Worm (Caenorhabditis elegans) whole organism, L4/young adult: ENCODE data around the gene str-217.

ENCODE experiments used
- W03F9.2 ChIP-seq: fragments of 150-350 bp; optimal IDR thresholded peaks from 2 replicates; lab custom pipeline; 2014; ENCODE audit warnings: missing biosample characterization, missing genetic modification characterization
- dao-5 ChIP-seq: sonication (generic microtip); optimal IDR thresholded peaks from 2 replicates; lab custom pipeline; 2016; ENCODE audit warnings: missing genotype, missing genetic modification characterization, moderate library complexity, missing compliant biosample characterization
- him-1 ChIP-seq: sonication (generic microtip); optimal IDR thresholded peaks from 2 replicates; lab custom pipeline; 2016; ENCODE audit warnings: missing genotype, missing genetic modification reagents, missing genetic modification characterization, missing compliant biosample characterization

The str-217 gene

ce11 chrV:17009342-17010064 lies 9.4 kb upstream of the str-217 start, which contains the start of the genes clc-12 and clec-240:
Gene clc-12 (minus strand): TSS chrV:17009388.
Gene clec-240 (plus strand): TSS chrV:17010014.
- no peak for TF ChIP-seq dao-5
- TF ChIP-seq W03F9.2 (tag; lab: Kevin White, UChicago), result no peak
- no peak for TF ChIP-seq him-1

ce11 chrV:17008302-17008701 lies 8.2 kb upstream of the str-217 start, which contains the start of gene sri-69:
Gene sri-69 (minus strand): TSS chrV:17008402.
- TF ChIP-seq him-1 (no peak), dao-5 (no peak), W03F9.2 (tag; lab: Kevin White, UChicago) (no peak)

- no peak for TF ChIP-seq him-1
- TF ChIP-seq dao-5, result no peak
- TF ChIP-seq W03F9.2 (tag; lab: Kevin White, UChicago), result no peak
Measured at ce11 chrV:17005189-17005588, 5.1 kb upstream of the str-217 start, which contains the start of gene srh-131. Gene srh-131 (plus strand): TSS chrV:17005489.

- no peak for TF ChIP-seq W03F9.2 (tag; lab: Kevin White, UChicago)
- TF ChIP-seq him-1, result no peak
- no peak for TF ChIP-seq dao-5
Measured at ce11 chrV:17001167-17001566, 1.1 kb upstream of the str-217 start, which contains the start of gene sri-9. Gene sri-9 (plus strand): TSS chrV:17001467.

ce11 chrV:17000635-17001034 lies 531 bp upstream of the str-217 start:
- TF ChIP-seq him-1, result no peak
- TF ChIP-seq dao-5, result no peak
- no peak for TF ChIP-seq W03F9.2 (tag; lab: Kevin White, UChicago)

ce11 chrV:16992383-16992782 lies 7.7 kb downstream of the str-217 start:
- TF ChIP-seq him-1, result no peak
- TF ChIP-seq W03F9.2 (tag; lab: Kevin White, UChicago), result no peak
- no peak for TF ChIP-seq dao-5

- TF ChIP-seq him-1 (no peak), W03F9.2 (tag; lab: Kevin White, UChicago) (no peak), dao-5 (no peak)
Measured at ce11 chrV:16991734-16992133, 8.4 kb downstream of the str-217 start, which contains the start of gene srz-95. Gene srz-95 (plus strand): TSS chrV:16992034.

ce11 chrV:16988614-16989013 lies 11.5 kb downstream of the str-217 start, which contains the start of gene Y102A5C.27:
Gene Y102A5C.27 (minus strand): TSS chrV:16988714.
- TF ChIP-seq dao-5 (no peak), W03F9.2 (tag; lab: Kevin White, UChicago) (no peak), him-1 (no peak)

ce11 chrV:16987783-16988182 lies 12.3 kb downstream of the str-217 start:
- TF ChIP-seq him-1 (no peak), dao-5 (no peak)

- no peak for TF ChIP-seq him-1
- no peak for TF ChIP-seq dao-5
- TF ChIP-seq W03F9.2 (tag; lab: Kevin White, UChicago), result no peak
Measured at ce11 chrV:16987035-16987434, 13.1 kb downstream of the str-217 start, which contains the start of gene Y102A5C.40. Gene Y102A5C.40 (minus strand): TSS chrV:16987135.

- TF ChIP-seq dao-5 (no peak), W03F9.2 (tag; lab: Kevin White, UChicago) (no peak), him-1 (no peak)
Measured at ce11 chrV:16980368-16980767, 19.7 kb downstream of the str-217 start, which contains the start of gene srz-54. Gene srz-54 (plus strand): TSS chrV:16980668.

ce11 chrV:16974919-16975318 lies 25.2 kb downstream of the str-217 start, which contains the start of gene srx-54:
Gene srx-54 (plus strand): TSS chrV:16975219.
- TF ChIP-seq dao-5 (no peak), W03F9.2 (tag; lab: Kevin White, UChicago) (no peak), him-1 (no peak)

ce11 chrV:16973338-16973737 lies 26.8 kb downstream of the str-217 start:
- TF ChIP-seq him-1, result no peak
- TF ChIP-seq dao-5, result no peak
- TF ChIP-seq W03F9.2 (tag; lab: Kevin White, UChicago), result no peak

- TF ChIP-seq him-1, result no peak
- no peak for TF ChIP-seq W03F9.2 (tag; lab: Kevin White, UChicago)
- TF ChIP-seq dao-5, result no peak
Measured at ce11 chrV:16972134-16972533, 28.0 kb downstream of the str-217 start, which contains the start of gene srh-119. Gene srh-119 (plus strand): TSS chrV:16972434.

- TF ChIP-seq dao-5, result no peak
- no peak for TF ChIP-seq him-1
- TF ChIP-seq W03F9.2 (tag; lab: Kevin White, UChicago), result no peak
Measured at ce11 chrV:16966636-16967035, 33.5 kb downstream of the str-217 start, which contains the start of gene fbxa-90. Gene fbxa-90 (plus strand): TSS chrV:16966814.
